Fruit fly (Drosophila melanogaster): ENCODE data around the gene CG15022.

CG15022 gene

DNA sequence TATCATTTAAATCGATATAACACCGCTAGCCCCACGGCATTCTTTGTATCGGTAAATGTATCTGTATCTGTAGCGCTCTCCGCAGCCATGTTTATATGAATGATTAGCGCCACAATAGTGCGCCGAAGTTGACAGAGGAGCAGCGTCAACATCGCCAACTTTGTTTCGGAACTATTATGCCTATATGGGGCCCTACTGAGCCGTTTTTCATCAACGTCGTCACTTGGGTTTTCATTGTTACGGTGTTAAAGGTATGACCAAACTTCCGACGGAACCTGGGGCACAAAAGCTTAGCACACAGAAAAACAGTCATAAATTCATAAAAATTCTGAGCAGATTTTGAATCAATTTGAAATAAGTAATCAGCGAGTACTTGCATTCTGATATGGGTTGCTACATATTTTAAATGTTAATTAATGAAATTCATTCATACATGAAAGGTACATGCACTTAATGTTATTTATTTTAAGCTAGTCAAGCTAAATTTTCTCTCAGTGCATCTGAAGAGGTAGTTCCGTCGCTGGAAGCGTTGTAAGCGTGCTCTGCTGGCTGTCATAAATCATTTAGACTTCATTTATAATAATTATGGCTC, 1.4 kb upstream of the CG15022 start, which contains the start of gene CG15023:
Gene CG15023, minus strand, starts transcription at position 51 of the 592 bp plus-strand sequence.
- no peak for TF ChIP-seq pan (optimal IDR thresholded peaks at IDR 0.05)
- no peak for TF ChIP-seq Dll (optimal IDR thresholded peaks at IDR 0.05)
- TF ChIP-seq CG8478 (optimal IDR thresholded peaks at IDR 0.05), result no peak
- no peak for TF ChIP-seq EcR (GFP tag; optimal IDR thresholded peaks at IDR 0.05)
- TF ChIP-seq usp (GFP tag; optimal IDR thresholded peaks at IDR 0.05), result no peak
- TF ChIP-seq psq (optimal IDR thresholded peaks at IDR 0.05), result no peak

DNA sequence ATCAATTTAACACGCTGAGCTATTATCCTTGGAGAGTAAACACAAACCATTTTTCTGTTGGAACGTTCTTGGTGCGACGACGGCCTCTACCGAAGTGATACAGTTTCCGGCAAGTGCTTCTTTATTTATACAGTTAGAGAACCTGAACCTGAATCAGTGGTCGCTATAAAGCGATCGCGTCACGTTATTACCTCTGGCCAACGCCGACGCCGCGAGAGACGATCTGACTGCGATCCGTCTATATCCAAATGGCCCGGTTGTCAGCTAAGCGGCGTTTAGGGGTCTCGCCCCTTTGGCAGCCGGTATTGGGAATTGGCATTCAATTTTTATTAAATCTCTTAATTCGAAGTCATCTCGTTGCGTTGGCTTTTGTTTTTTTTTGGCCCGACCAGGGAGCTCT, 2.1 kb downstream of the CG15022 start, which contains the start of gene CG11345:
Gene CG11345, minus strand, starts transcription at position 101 of the 400 bp plus-strand sequence.
- TF ChIP-seq psq (optimal IDR thresholded peaks at IDR 0.05) (no peak), EcR (GFP tag; optimal IDR thresholded peaks at IDR 0.05) (no peak), CG8478 (optimal IDR thresholded peaks at IDR 0.05) (no peak), pan (optimal IDR thresholded peaks at IDR 0.05) (no peak), Dll (optimal IDR thresholded peaks at IDR 0.05) (no peak), usp (GFP tag; optimal IDR thresholded peaks at IDR 0.05) (no peak)

- no peak for TF ChIP-seq pan (optimal IDR thresholded peaks at IDR 0.05)
- TF ChIP-seq psq (optimal IDR thresholded peaks at IDR 0.05), result no peak
- no peak for TF ChIP-seq usp (GFP tag; optimal IDR thresholded peaks at IDR 0.05)
- TF ChIP-seq CG8478 (optimal IDR thresholded peaks at IDR 0.05), result no peak
- no peak for TF ChIP-seq EcR (GFP tag; optimal IDR thresholded peaks at IDR 0.05)
- TF ChIP-seq Dll (optimal IDR thresholded peaks at IDR 0.05), result no peak
These were observed 12.9 kb downstream of the CG15022 start for dm6 chr3L:4447229-4447628.

dm6 chr3L:4446273-4446672, 13.8 kb downstream of the CG15022 start, which contains the start of gene CG12607:
CG12607 (plus strand) TSS chr3L:4446573.
- TF ChIP-seq pan (optimal IDR thresholded peaks at IDR 0.05) (no peak), EcR (GFP tag; optimal IDR thresholded peaks at IDR 0.05) (no peak), Dll (optimal IDR thresholded peaks at IDR 0.05) (no peak), CG8478 (optimal IDR thresholded peaks at IDR 0.05) (no peak), psq (optimal IDR thresholded peaks at IDR 0.05) (no peak), usp (GFP tag; optimal IDR thresholded peaks at IDR 0.05) (no peak)

dm6 chr3L:4445824-4446223, 14.3 kb downstream of the CG15022 start:
- TF ChIP-seq Dll (optimal IDR thresholded peaks at IDR 0.05), result no peak
- no peak for TF ChIP-seq pan (optimal IDR thresholded peaks at IDR 0.05)
- TF ChIP-seq CG8478 (optimal IDR thresholded peaks at IDR 0.05), result no peak
- no peak for TF ChIP-seq EcR (GFP tag; optimal IDR thresholded peaks at IDR 0.05)
- TF ChIP-seq psq (optimal IDR thresholded peaks at IDR 0.05), result no peak
- TF ChIP-seq usp (GFP tag; optimal IDR thresholded peaks at IDR 0.05), result no peak

DNA sequence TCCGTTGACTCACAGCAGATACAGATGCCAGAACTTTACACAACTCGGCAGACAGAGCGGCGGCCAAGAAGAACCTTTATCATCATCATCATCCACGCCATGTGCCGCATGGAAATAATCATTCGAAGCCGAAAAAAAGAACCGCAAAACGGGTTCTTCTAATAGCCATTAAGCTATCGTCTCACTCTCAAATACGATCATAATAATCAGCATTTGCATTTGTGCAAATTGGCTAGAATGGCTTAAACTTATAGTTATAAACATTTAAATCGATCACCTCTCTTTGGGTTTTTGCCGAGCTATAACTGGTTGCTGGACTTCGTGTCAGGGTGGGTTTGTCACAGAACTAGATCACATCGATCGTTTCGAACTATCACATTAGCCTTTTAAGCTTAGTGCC, 17.9 kb downstream of the CG15022 start:
- TF ChIP-seq CG8478 (optimal IDR thresholded peaks at IDR 0.05), result no peak
- no peak for TF ChIP-seq Dll (optimal IDR thresholded peaks at IDR 0.05)
- no peak for TF ChIP-seq usp (GFP tag; optimal IDR thresholded peaks at IDR 0.05)

DNA sequence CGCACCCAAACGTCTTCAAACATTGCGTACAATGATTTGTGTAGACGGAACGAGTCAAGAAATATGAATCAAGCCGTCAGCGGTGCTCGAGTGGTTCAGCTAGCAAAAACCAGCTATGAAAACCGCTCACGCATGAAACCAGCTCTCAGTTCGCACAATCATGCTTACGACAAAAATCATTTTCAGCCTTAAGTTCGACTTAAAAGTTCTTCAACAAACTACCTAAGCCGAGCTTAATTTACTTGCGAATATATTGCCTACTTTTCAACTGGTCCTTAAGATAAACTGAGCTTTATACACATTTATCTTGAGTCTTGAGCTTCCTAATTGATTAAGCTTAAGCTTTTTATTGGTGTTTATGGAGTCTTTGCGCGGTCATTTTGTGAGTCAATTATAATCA, 20.0 kb downstream of the CG15022 start:
- TF ChIP-seq pan (optimal IDR thresholded peaks at IDR 0.05) (no peak), CG8478 (optimal IDR thresholded peaks at IDR 0.05) (no peak)

DNA sequence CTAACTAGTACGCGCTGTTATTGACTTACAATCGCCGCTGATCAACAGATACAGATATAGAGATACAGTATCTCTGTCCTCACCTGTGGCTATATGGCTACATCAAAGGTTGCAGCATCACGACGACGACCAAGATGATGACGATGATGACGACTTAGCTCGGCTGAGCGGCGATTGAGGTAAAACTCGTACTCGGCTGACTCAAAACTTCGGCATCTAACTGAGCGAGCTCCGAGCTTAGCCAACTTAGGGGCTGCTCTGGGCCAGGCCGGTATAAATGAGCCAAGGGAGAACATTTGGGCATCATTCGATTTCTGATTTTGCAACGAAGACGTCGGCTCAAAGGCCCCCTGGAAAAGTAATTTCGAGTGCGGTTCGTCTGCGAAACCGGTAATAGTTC, 23.7 kb downstream of the CG15022 start, which contains the start of gene CG15021:
Gene CG15021, plus strand, starts transcription at position 301 of the 400 bp plus-strand sequence.
- no peak for TF ChIP-seq EcR (GFP tag; optimal IDR thresholded peaks at IDR 0.05)
- TF ChIP-seq Dll (optimal IDR thresholded peaks at IDR 0.05), result no peak
- no peak for TF ChIP-seq usp (GFP tag; optimal IDR thresholded peaks at IDR 0.05)
- TF ChIP-seq pan (optimal IDR thresholded peaks at IDR 0.05), result no peak
- no peak for TF ChIP-seq psq (optimal IDR thresholded peaks at IDR 0.05)
- TF ChIP-seq CG8478 (optimal IDR thresholded peaks at IDR 0.05), result no peak

DNA sequence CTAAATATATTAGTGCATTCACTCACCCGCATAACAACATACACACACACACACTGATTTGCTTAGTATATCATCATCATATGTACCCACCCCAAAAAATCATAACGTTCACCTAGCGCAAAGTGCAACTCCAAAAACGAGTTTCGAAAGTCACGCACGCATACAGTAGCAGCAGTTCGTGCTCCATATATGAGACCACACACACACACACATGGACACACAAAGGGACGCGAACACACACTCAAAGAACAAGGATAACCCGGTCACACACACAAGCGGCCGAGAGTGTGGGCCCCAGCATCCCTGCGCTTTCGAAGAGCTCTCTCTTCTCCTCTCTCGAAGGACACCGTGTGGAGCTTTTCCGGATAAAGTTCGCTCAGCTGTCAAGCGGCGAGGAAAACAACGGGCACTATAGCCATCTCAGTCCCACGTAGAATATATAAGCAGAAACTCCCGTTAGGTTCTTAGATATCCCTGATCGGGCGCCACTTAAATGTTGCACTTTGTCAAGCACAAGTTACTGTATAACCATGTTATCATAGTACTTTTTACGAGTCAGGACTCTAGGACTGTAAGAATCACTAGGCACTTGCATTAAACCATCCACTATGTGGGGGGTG, 28.9 kb downstream of the CG15022 start:
- no peak for TF ChIP-seq psq (optimal IDR thresholded peaks at IDR 0.05)
- TF ChIP-seq usp (GFP tag; optimal IDR thresholded peaks at IDR 0.05), result no peak
- no peak for TF ChIP-seq pan (optimal IDR thresholded peaks at IDR 0.05)
- TF ChIP-seq CG8478 (optimal IDR thresholded peaks at IDR 0.05), result no peak
- TF ChIP-seq Dll (optimal IDR thresholded peaks at IDR 0.05), result no peak
- TF ChIP-seq EcR (GFP tag; optimal IDR thresholded peaks at IDR 0.05), result no peak

- TF ChIP-seq EcR (GFP tag; optimal IDR thresholded peaks at IDR 0.05) (no peak), usp (GFP tag; optimal IDR thresholded peaks at IDR 0.05) (no peak), Dll (optimal IDR thresholded peaks at IDR 0.05) (no peak), psq (optimal IDR thresholded peaks at IDR 0.05) (no peak), CG8478 (optimal IDR thresholded peaks at IDR 0.05) (no peak), pan (optimal IDR thresholded peaks at IDR 0.05) (no peak)
These were observed 29.8 kb downstream of the CG15022 start for dm6 chr3L:4430331-4430730.

DNA sequence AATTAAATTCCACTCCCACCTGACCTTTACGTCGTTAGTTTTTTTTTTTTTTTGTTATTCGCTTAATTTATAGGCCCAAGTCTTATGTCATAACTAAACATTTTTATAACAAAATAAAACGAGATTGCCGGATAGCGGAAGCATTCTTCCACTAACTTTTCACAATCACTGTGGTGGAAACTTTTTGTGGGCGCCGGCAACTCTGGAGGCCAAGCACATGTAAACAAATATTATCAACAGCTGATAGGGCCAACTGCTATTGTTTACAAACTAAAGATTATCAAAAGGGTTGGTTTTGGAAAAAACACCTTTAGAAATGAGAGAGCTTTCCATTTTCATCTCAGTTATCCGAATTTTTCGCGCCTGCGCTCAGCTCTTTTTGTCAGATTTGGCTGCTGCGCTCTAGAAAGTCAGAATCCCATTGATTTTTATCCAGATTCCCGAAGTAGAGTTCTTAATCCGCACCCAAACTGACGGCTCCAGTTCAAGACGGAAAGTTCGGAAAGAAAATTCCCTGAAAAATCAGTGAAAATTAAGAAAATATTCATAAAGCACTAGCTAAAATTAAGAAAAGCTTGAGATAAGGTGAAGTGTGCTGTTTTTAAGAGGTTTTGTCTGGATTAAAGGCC, 31.1 kb downstream of the CG15022 start, which contains the start of gene nAChRbeta1:
Gene nAChRbeta1, plus strand, starts transcription at position 432 of the 629 bp plus-strand sequence.
- TF ChIP-seq CG8478 (optimal IDR thresholded peaks at IDR 0.05) (no peak), EcR (GFP tag; optimal IDR thresholded peaks at IDR 0.05) (no peak), pan (optimal IDR thresholded peaks at IDR 0.05) (no peak), psq (optimal IDR thresholded peaks at IDR 0.05) (no peak), Dll (optimal IDR thresholded peaks at IDR 0.05) (no peak), usp (GFP tag; optimal IDR thresholded peaks at IDR 0.05) (no peak)

DNA sequence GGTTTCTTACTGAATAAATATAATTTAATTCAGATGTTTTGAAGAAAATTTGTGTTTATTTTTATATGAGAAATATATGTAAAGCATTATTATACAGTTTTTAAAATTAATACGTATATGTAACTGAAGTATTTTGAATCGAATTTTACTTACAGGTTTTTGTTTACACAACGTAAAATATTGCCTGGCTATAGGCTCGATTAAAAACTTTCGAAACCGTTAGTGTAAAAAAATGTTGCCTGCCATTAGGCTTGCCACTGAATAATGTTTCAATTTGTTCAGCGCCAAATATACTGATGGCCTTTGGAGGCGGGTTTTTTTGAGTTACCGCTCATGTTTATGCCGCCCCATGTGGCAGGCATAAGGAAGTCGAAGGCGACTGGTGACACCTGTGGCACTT, 33.5 kb downstream of the CG15022 start:
- TF ChIP-seq pan (optimal IDR thresholded peaks at IDR 0.05) (no peak), CG8478 (optimal IDR thresholded peaks at IDR 0.05) (no peak), psq (optimal IDR thresholded peaks at IDR 0.05) (no peak), EcR (GFP tag; optimal IDR thresholded peaks at IDR 0.05) (no peak), Dll (optimal IDR thresholded peaks at IDR 0.05) (no peak), usp (GFP tag; optimal IDR thresholded peaks at IDR 0.05) (no peak)

Data from whole organism.